Worm (Caenorhabditis elegans) whole organism, L2 larva: ENCODE measurements around the gene R160.3.

Source experiments
- alr-1 ChIP-seq: fragments of 150-350 bp; optimal IDR thresholded peaks from 2 replicates; lab custom pipeline; 2014; ENCODE audit warnings: missing biosample characterization, missing genetic modification characterization
- gmeb-1 ChIP-seq: fragments of 150-350 bp; optimal IDR thresholded peaks from 2 replicates; lab custom pipeline; 2014; ENCODE audit warnings: missing biosample characterization, missing genetic modification characterization
- lin-13 ChIP-seq: fragments of 150-350 bp; optimal IDR thresholded peaks from 2 replicates; lab custom pipeline; 2014; ENCODE audit warnings: missing biosample characterization, missing genetic modification reagents, missing genetic modification characterization
- mab-5 ChIP-seq: fragments of 150-350 bp; optimal IDR thresholded peaks from 2 replicates; lab custom pipeline; 2014; ENCODE audit warnings: missing biosample characterization, missing genetic modification characterization
- nhr-10 ChIP-seq: sonication (generic microtip); optimal IDR thresholded peaks from 2 replicates; lab custom pipeline; 2017; ENCODE audit warnings: missing biosample characterization, missing genetic modification characterization
- nhr-12 ChIP-seq: fragments of 150-350 bp; optimal IDR thresholded peaks from 2 replicates; lab custom pipeline; 2014; ENCODE audit warnings: missing biosample characterization, missing genetic modification characterization
- nhr-21 ChIP-seq: fragments of 150-350 bp; optimal IDR thresholded peaks from 2 replicates; lab custom pipeline; 2014; ENCODE audit warnings: missing biosample characterization, missing genetic modification characterization

DNA sequence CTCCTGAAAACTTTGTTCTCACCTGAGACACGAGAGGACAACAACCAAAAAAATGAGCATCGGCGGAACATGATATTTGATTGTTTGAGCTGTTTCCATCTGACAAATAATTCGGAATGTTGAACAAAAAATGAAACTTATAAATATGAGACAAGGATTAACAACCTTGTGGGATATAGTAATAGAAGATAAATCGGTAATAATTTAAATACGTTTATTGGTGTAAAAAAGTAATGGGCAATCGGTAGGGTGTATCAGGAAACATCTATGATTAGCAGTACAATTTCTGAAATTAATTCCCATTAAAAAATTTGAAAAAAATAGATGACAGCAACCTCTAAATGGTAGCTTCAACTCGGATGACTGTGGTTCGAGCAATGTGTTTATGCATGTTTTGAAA is 1.3 kb upstream of the R160.3 start, which contains the start of gene R160.10:
- TF ChIP-seq nhr-10 (tag; lab: Kevin White, UChicago) (no peak), alr-1 (tag; lab: Kevin White, UChicago) (no peak), mab-5 (tag; lab: Kevin White, UChicago) (no peak), nhr-21 (tag; lab: Kevin White, UChicago) (no peak), gmeb-1 (tag; lab: Kevin White, UChicago) (no peak), nhr-12 (tag; lab: Kevin White, UChicago) (no peak), lin-13 (GFP tag; lab: Kevin White, UChicago) (no peak)
